Fruit fly (Drosophila melanogaster) whole organism, embryonic: ENCODE results near the gene Nup98-96.
A peak's percentile ranks its signal among the peaks of the same experiment; 100 is the strongest.

Source experiments
- Abd-B ChIP-seq: fragments of 200-800 bp; sonication (Bioruptor generic); optimal IDR thresholded peaks from 2 replicates; lab custom pipeline; 2018; ENCODE audit warnings: missing biosample characterization, mild to moderate bottlenecking, missing genetic modification characterization, moderate library complexity
- Adf1 ChIP-seq: fragments of 200-800 bp; sonication (Bioruptor generic); IDR thresholded peaks from 2 replicates; pipeline ENCODE4 v1.3.6; 2022; ENCODE audit warnings: missing biosample characterization, missing genetic modification characterization
- Bgb ChIP-seq: fragments of 200-800 bp; sonication (Bioruptor generic); IDR thresholded peaks from 2 replicates; pipeline ENCODE4 v1.3.6; 2022; ENCODE audit warnings: missing biosample characterization, missing genetic modification characterization; ENCODE audit not compliant: partially characterized antibody
- CG10209 ChIP-seq: fragments of 200-800 bp; sonication (Bioruptor generic); optimal IDR thresholded peaks from 3 replicates; lab custom pipeline; 2017; ENCODE audit warnings: missing biosample characterization, mild to moderate bottlenecking, missing genetic modification characterization, missing genetic modification reagents
- CG10321 ChIP-seq: fragments of 200-800 bp; sonication (Bioruptor generic); IDR thresholded peaks from 2 replicates; pipeline ENCODE4 v1.3.6; 2022; ENCODE audit warnings: missing biosample characterization, missing genetic modification characterization
- CG10462 ChIP-seq: fragments of 200-800 bp; sonication (Bioruptor generic); optimal IDR thresholded peaks from 2 replicates; lab custom pipeline; 2016; ENCODE audit warnings: missing biosample characterization, missing genetic modification characterization
- CG10979 ChIP-seq: fragments of 200-800 bp; sonication (Bioruptor generic); optimal IDR thresholded peaks from 2 replicates; lab custom pipeline; 2018; ENCODE audit warnings: missing biosample characterization, mild to moderate bottlenecking, missing genetic modification characterization, moderate library complexity
- CG11093 ChIP-seq: fragments of 200-800 bp; sonication (Bioruptor generic); IDR thresholded peaks from 3 replicates; pipeline ENCODE4 v1.3.6; 2022; ENCODE audit warnings: missing biosample characterization, missing genetic modification characterization
- CG1233 ChIP-seq: fragments of 200-800 bp; sonication (Bioruptor generic); optimal IDR thresholded peaks from 4 replicates; lab custom pipeline; 2018; ENCODE audit warnings: missing biosample characterization, mild to moderate bottlenecking, missing genetic modification characterization
- CG13775 ChIP-seq: fragments of 200-800 bp; sonication (Bioruptor generic); optimal IDR thresholded peaks from 3 replicates; lab custom pipeline; 2017; ENCODE audit warnings: missing biosample characterization, mild to moderate bottlenecking, missing genetic modification characterization
- CG17568 ChIP-seq: fragments of 200-800 bp; sonication (Bioruptor generic); optimal IDR thresholded peaks from 2 replicates; lab custom pipeline; 2018; ENCODE audit warnings: missing biosample characterization, mild to moderate bottlenecking, missing genetic modification characterization, moderate library complexity
- CG3163 ChIP-seq: fragments of 200-800 bp; sonication (Bioruptor generic); optimal IDR thresholded peaks from 3 replicates; lab custom pipeline; 2016; ENCODE audit warnings: missing biosample characterization, missing genetic modification characterization
- CG3407 ChIP-seq: fragments of 200-800 bp; sonication (Bioruptor generic); optimal IDR thresholded peaks from 2 replicates; lab custom pipeline; 2018; ENCODE audit warnings: missing biosample characterization, mild to moderate bottlenecking, missing genetic modification characterization
- CG3847 ChIP-seq: fragments of 200-800 bp; sonication (Bioruptor generic); IDR thresholded peaks from 2 replicates; pipeline ENCODE4 v1.3.6; 2022; ENCODE audit warnings: missing biosample characterization, missing genetic modification characterization
- CG4328 ChIP-seq: fragments of 200-800 bp; sonication (Bioruptor generic); optimal IDR thresholded peaks from 3 replicates; lab custom pipeline; 2017; ENCODE audit warnings: missing biosample characterization, missing genetic modification reagents, missing genetic modification characterization
- CG4820 ChIP-seq: fragments of 200-800 bp; sonication (Bioruptor generic); optimal IDR thresholded peaks from 3 replicates; lab custom pipeline; 2016; ENCODE audit warnings: missing biosample characterization, missing genetic modification characterization
- CG5953 ChIP-seq: fragments of 200-800 bp; sonication (Bioruptor generic); IDR thresholded peaks from 2 replicates; pipeline ENCODE4 v1.3.6; 2022; ENCODE audit warnings: missing biosample characterization, missing genetic modification characterization
- CG8281 ChIP-seq: fragments of 200-800 bp; sonication (Bioruptor generic); optimal IDR thresholded peaks from 2 replicates; lab custom pipeline; 2018; ENCODE audit warnings: missing biosample characterization, mild to moderate bottlenecking, missing genetic modification characterization, moderate library complexity
- CG8924 ChIP-seq: fragments of 200-800 bp; optimal IDR thresholded peaks from 3 replicates; lab custom pipeline; 2019; ENCODE audit warnings: missing biosample characterization, mild to moderate bottlenecking, missing genetic modification characterization, moderate library complexity
- CG9727 ChIP-seq: fragments of 200-800 bp; sonication (Bioruptor generic); optimal IDR thresholded peaks from 3 replicates; lab custom pipeline; 2017; ENCODE audit warnings: missing biosample characterization, mild to moderate bottlenecking, missing genetic modification characterization
- Dp ChIP-seq: fragments of 200-800 bp; sonication (Bioruptor generic); optimal IDR thresholded peaks from 2 replicates; lab custom pipeline; 2018; ENCODE audit warnings: missing biosample characterization, mild to moderate bottlenecking, missing genetic modification characterization, moderate library complexity
- Fer1 ChIP-seq: fragments of 200-800 bp; sonication (Bioruptor generic); optimal IDR thresholded peaks from 2 replicates; lab custom pipeline; 2017; ENCODE audit warnings: missing biosample characterization, mild to moderate bottlenecking, missing genetic modification characterization
- Fer2 ChIP-seq: fragments of 200-800 bp; sonication (Bioruptor generic); optimal IDR thresholded peaks from 2 replicates; lab custom pipeline; 2018; ENCODE audit warnings: missing biosample characterization, mild to moderate bottlenecking, missing genetic modification characterization, moderate library complexity
- Hr3 ChIP-seq: fragments of 200-800 bp; sonication (Bioruptor generic); optimal IDR thresholded peaks from 3 replicates; lab custom pipeline; 2016; ENCODE audit warnings: missing biosample characterization, missing genetic modification characterization
- Lpt ChIP-seq: fragments of >200 bp; optimal IDR thresholded peaks from 2 replicates; lab custom pipeline; 2018; ENCODE audit warnings: missing biosample characterization, missing genetic modification characterization
- MESR4 ChIP-seq: fragments of 200-800 bp; sonication (Bioruptor generic); optimal IDR thresholded peaks from 2 replicates; lab custom pipeline; 2018; ENCODE audit warnings: missing biosample characterization, mild to moderate bottlenecking, missing genetic modification characterization, moderate library complexity
- Med ChIP-seq: fragments of 200-800 bp; sonication (Bioruptor generic); peaks from one replicate; lab custom pipeline; 2016; ENCODE audit warnings: missing biosample characterization, missing genetic modification characterization, mild to moderate bottlenecking, inconsistent platforms, moderate library complexity
- Neu2 ChIP-seq: fragments of 200-800 bp; sonication (Bioruptor generic); optimal IDR thresholded peaks from 3 replicates; lab custom pipeline; 2016; ENCODE audit warnings: missing biosample characterization, missing genetic modification characterization, borderline replicate concordance
- Ptx1 ChIP-seq: fragments of 200-800 bp; sonication (Bioruptor generic); IDR thresholded peaks from 2 replicates; pipeline ENCODE4 v1.3.6; 2022; ENCODE audit warnings: missing biosample characterization, missing genetic modification characterization
- Sox102F ChIP-seq: fragments of 200-800 bp; sonication (Bioruptor generic); optimal IDR thresholded peaks from 2 replicates; lab custom pipeline; 2018; ENCODE audit warnings: missing biosample characterization, mild to moderate bottlenecking, missing genetic modification characterization, moderate library complexity
- TFAM ChIP-seq: fragments of 200-800 bp; sonication (Bioruptor generic); optimal IDR thresholded peaks from 2 replicates; lab custom pipeline; 2017; ENCODE audit warnings: missing biosample characterization, missing genetic modification characterization, inconsistent platforms
- abd-A ChIP-seq: fragments of 200-800 bp; sonication (Bioruptor generic); optimal IDR thresholded peaks from 3 replicates; lab custom pipeline; 2019; ENCODE audit warnings: missing biosample characterization, mild to moderate bottlenecking, missing genetic modification characterization, moderate library complexity
- aop ChIP-seq: fragments of 200-800 bp; sonication (Bioruptor generic); IDR thresholded peaks from 2 replicates; pipeline ENCODE4 v1.3.6; 2022; ENCODE audit warnings: missing biosample characterization, missing genetic modification characterization
- btn ChIP-seq: fragments of 200-800 bp; sonication (Bioruptor generic); optimal IDR thresholded peaks from 2 replicates; lab custom pipeline; 2016; ENCODE audit warnings: missing biosample characterization, missing genetic modification characterization
- caup ChIP-seq: fragments of 200-800 bp; sonication (Bioruptor generic); optimal IDR thresholded peaks from 3 replicates; lab custom pipeline; 2017; ENCODE audit warnings: missing biosample characterization, mild to moderate bottlenecking, missing genetic modification characterization, moderate library complexity; ENCODE audit not compliant: severe bottlenecking
- emc ChIP-seq: fragments of 200-800 bp; sonication (Bioruptor generic); optimal IDR thresholded peaks from 2 replicates; lab custom pipeline; 2016; ENCODE audit warnings: missing biosample characterization, missing genetic modification characterization
- exex ChIP-seq: fragments of 200-800 bp; sonication (Bioruptor generic); optimal IDR thresholded peaks from 4 replicates; lab custom pipeline; 2018; ENCODE audit warnings: missing biosample characterization, mild to moderate bottlenecking, missing genetic modification characterization, moderate library complexity
- grn ChIP-seq: fragments of 200-800 bp; sonication (Bioruptor generic); optimal IDR thresholded peaks from 3 replicates; lab custom pipeline; 2017; ENCODE audit warnings: missing biosample characterization, missing genetic modification characterization
- kni ChIP-seq: fragments of 200-800 bp; sonication (Bioruptor generic); optimal IDR thresholded peaks from 3 replicates; lab custom pipeline; 2017; ENCODE audit warnings: mild to moderate bottlenecking, missing biosample characterization, missing genetic modification reagents, missing genetic modification characterization
- lbe ChIP-seq: fragments of 200-800 bp; sonication (Bioruptor generic); optimal IDR thresholded peaks from 2 replicates; lab custom pipeline; 2016; ENCODE audit warnings: missing biosample characterization, mild to moderate bottlenecking, missing genetic modification characterization
- lov ChIP-seq, 2 experiments: fragments of 200-800 bp in 1 of 2; fragments of >200 bp in 1 of 2; sonication (Bioruptor generic) in 1 of 2; IDR thresholded peaks in 1 of 2; optimal IDR thresholded peaks in 1 of 2; 2 replicates in 1 of 2; 3 replicates in 1 of 2; pipeline versions ENCODE4 v1.3.6 to Lab custom; 2017 to 2022; ENCODE audit warnings: missing biosample characterization in 1 of 2, missing genetic modification characterization in 1 of 2
- mam ChIP-seq: fragments of 200-800 bp; sonication (Bioruptor generic); optimal IDR thresholded peaks from 3 replicates; lab custom pipeline; 2016; ENCODE audit warnings: missing biosample characterization, missing genetic modification characterization
- onecut ChIP-seq: fragments of 200-800 bp; sonication (Bioruptor generic); IDR thresholded peaks from 2 replicates; pipeline ENCODE4 v1.3.6; 2022; ENCODE audit warnings: missing biosample characterization, missing genetic modification characterization
- sd ChIP-seq: fragments of 200-800 bp; sonication (Bioruptor generic); optimal IDR thresholded peaks from 3 replicates; lab custom pipeline; 2018; ENCODE audit warnings: missing biosample characterization, mild to moderate bottlenecking, missing genetic modification characterization, moderate library complexity
- sens ChIP-seq: fragments of 200-800 bp; sonication (Bioruptor generic); peaks from one replicate; lab custom pipeline; 2016; ENCODE audit warnings: missing biosample characterization, missing genetic modification characterization
- sisA ChIP-seq: fragments of 200-800 bp; sonication (Bioruptor generic); IDR thresholded peaks from 2 replicates; pipeline ENCODE4 v1.3.6; 2022; ENCODE audit warnings: missing biosample characterization, missing genetic modification characterization
- toy ChIP-seq: fragments of 200-800 bp; sonication (Bioruptor generic); IDR thresholded peaks from 2 replicates; pipeline ENCODE4 v1.3.6; 2022; ENCODE audit warnings: missing biosample characterization, missing genetic modification characterization
- ttk ChIP-seq: fragments of 200-800 bp; sonication (Bioruptor generic); IDR thresholded peaks from 2 replicates; pipeline ENCODE4 v2.1.2; 2022; ENCODE audit warnings: missing biosample characterization, missing genetic modification characterization
- wdn ChIP-seq: fragments of 200-800 bp; sonication (Bioruptor generic); IDR thresholded peaks from 2 replicates; pipeline ENCODE4 v1.3.6; 2022; ENCODE audit warnings: missing biosample characterization, missing genetic modification characterization
- zen ChIP-seq: fragments of 200-800 bp; sonication (Bioruptor generic); optimal IDR thresholded peaks from 3 replicates; lab custom pipeline; 2018; ENCODE audit warnings: missing biosample characterization, mild to moderate bottlenecking, missing genetic modification characterization, moderate library complexity

Gene Nup98-96

dm6 chr3R:23724843-23725506 lies 56.4 kb downstream of the Nup98-96 start (continued):
- TF ChIP-seq Fer1 (GFP tag; lab: Kevin White, UChicago) (no peak), CG11093 (GFP tag; lab: Robert Waterston, UW) (no peak), CG3163 (GFP tag; lab: Kevin White, UChicago) (no peak), Ptx1 (GFP tag; lab: Robert Waterston, UW) (no peak), abd-A (tag; lab: Kevin White, UChicago) (no peak), CG5953 (no peak), onecut (GFP tag; lab: Robert Waterston, UW) (no peak), kni (GFP tag; lab: Kevin White, UChicago) (no peak), Lpt (GFP tag; lab: Kevin White, UChicago) (no peak), Dp (GFP tag; lab: Kevin White, UChicago) (no peak), mam (GFP tag; lab: Kevin White, UChicago) (no peak), grn (GFP tag; lab: Kevin White, UChicago) (peak; percentile 73), Abd-B (GFP tag; lab: Kevin White, UChicago) (no peak), sd (tag; lab: Kevin White, UChicago) (peak; percentile 74), btn (GFP tag; lab: Kevin White, UChicago) (no peak), lov (optimal IDR thresholded peaks at IDR 0.05; lab: Kevin White, UChicago) (no peak), lov (GFP tag; IDR thresholded peaks at IDR 0.05; lab: Robert Waterston, UW) (no peak), CG10979 (tag; lab: Kevin White, UChicago) (no peak), Bgb (GFP tag; lab: Robert Waterston, UW) (no peak), lbe (GFP tag; lab: Kevin White, UChicago) (no peak), Adf1 (GFP tag; lab: Robert Waterston, UW) (no peak; the same call in 1 of the 2 replicates), ttk (GFP tag; lab: Robert Waterston, UW) (no peak), CG4820 (GFP tag; lab: Kevin White, UChicago) (no peak), CG10209 (GFP tag; lab: Kevin White, UChicago) (no peak), CG3847 (no peak), TFAM (GFP tag; lab: Kevin White, UChicago) (no peak), CG10462 (GFP tag; lab: Kevin White, UChicago) (no peak), zen (tag; lab: Kevin White, UChicago) (no peak), sens (GFP tag; lab: Kevin White, UChicago) (no peak), CG17568 (GFP tag; lab: Kevin White, UChicago) (no peak), Hr3 (GFP tag; lab: Kevin White, UChicago) (no peak), exex (tag; lab: Kevin White, UChicago) (peak; percentile 99), Fer2 (tag; lab: Kevin White, UChicago) (no peak), CG3407 (no peak), wdn (GFP tag; lab: Robert Waterston, UW) (no peak), CG9727 (no peak), emc (no peak), sisA (GFP tag; lab: Robert Waterston, UW) (no peak), CG10321 (no peak), caup (no peak), CG4328 (no peak), MESR4 (no peak), Sox102F (no peak), CG1233 (no peak), toy (GFP tag; lab: Robert Waterston, UW) (no peak), CG13775 (GFP tag; lab: Kevin White, UChicago) (no peak), CG8924 (no peak), aop (GFP tag; lab: Robert Waterston, UW) (no peak), Med (GFP tag; lab: Kevin White, UChicago) (peak; percentile 28), Neu2 (no peak), CG8281 (no peak)
